Fruit fly (Drosophila melanogaster): ENCODE data around the gene Pus1.

Gene Pus1

dm6 chr3R:20594194-20595144, 2.0 kb upstream of the Pus1 start:
- TF ChIP-seq h (optimal IDR thresholded peaks at IDR 0.05), result no peak
- TF ChIP-seq ttk (optimal IDR thresholded peaks at IDR 0.05), result no peak
- no peak for TF ChIP-seq Sin3A (optimal IDR thresholded peaks at IDR 0.05)
- TF ChIP-seq Myc (optimal IDR thresholded peaks at IDR 0.05), result no peak
- no peak for TF ChIP-seq psq (optimal IDR thresholded peaks at IDR 0.05)

- TF ChIP-seq Myc (optimal IDR thresholded peaks at IDR 0.05) (no peak), psq (optimal IDR thresholded peaks at IDR 0.05) (no peak), insv (optimal IDR thresholded peaks at IDR 0.05) (no peak)
Observed at dm6 chr3R:20593463-20593838, 980 bp upstream of the Pus1 start.

- TF ChIP-seq h (optimal IDR thresholded peaks at IDR 0.05) (no peak), Myc (optimal IDR thresholded peaks at IDR 0.05) (no peak), insv (optimal IDR thresholded peaks at IDR 0.05) (no peak), Sin3A (optimal IDR thresholded peaks at IDR 0.05) (no peak)
Observed at dm6 chr3R:20588480-20588785, 4.0 kb downstream of the Pus1 start, which contains the start of gene Srp72. Gene Srp72, plus strand, starts transcription at chr3R:20588711.

- no peak for TF ChIP-seq ttk (optimal IDR thresholded peaks at IDR 0.05)
- TF ChIP-seq h (optimal IDR thresholded peaks at IDR 0.05), result no peak
- TF ChIP-seq psq (optimal IDR thresholded peaks at IDR 0.05), result no peak
- TF ChIP-seq Sin3A (optimal IDR thresholded peaks at IDR 0.05), result no peak
- TF ChIP-seq Myc (optimal IDR thresholded peaks at IDR 0.05), result no peak
- TF ChIP-seq insv (optimal IDR thresholded peaks at IDR 0.05), result no peak
Observed at dm6 chr3R:20587630-20588479, 4.6 kb downstream of the Pus1 start, which contains the start of gene Septin2. Gene Septin2, minus strand, starts transcription at chr3R:20588356.

dm6 chr3R:20586409-20586808, 6.1 kb downstream of the Pus1 start:
- no peak for TF ChIP-seq h (optimal IDR thresholded peaks at IDR 0.05)
- TF ChIP-seq insv (optimal IDR thresholded peaks at IDR 0.05), result no peak
- no peak for TF ChIP-seq Sin3A (optimal IDR thresholded peaks at IDR 0.05)
- no peak for TF ChIP-seq Myc (optimal IDR thresholded peaks at IDR 0.05)
- TF ChIP-seq ttk (optimal IDR thresholded peaks at IDR 0.05), result no peak
- TF ChIP-seq psq (optimal IDR thresholded peaks at IDR 0.05), result no peak

DNA sequence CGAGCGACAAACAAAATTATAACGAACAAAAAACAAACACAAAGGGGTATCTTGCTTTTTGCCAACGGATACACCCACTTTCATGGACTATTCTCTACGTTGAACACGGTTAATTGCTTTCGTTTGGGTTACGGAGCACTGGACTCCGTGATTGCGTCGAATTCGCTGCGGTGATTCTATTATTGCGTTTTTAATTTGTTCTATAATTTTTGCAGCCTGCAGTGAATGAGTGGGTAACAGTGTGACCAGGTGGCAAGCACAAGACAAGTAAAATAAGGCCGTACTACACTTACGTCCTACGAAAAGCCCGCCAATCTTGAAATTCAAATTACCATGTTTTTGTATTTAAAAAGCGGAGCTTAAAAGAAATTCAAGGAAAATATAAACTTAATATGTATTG, 6.9 kb downstream of the Pus1 start, which contains the start of gene CG16953:
TSS of gene CG16953 (minus strand) at position 268 of the 400 bp plus-strand sequence.
- no peak for TF ChIP-seq Myc (optimal IDR thresholded peaks at IDR 0.05)
- TF ChIP-seq psq (optimal IDR thresholded peaks at IDR 0.05), result no peak
- no peak for TF ChIP-seq Sin3A (optimal IDR thresholded peaks at IDR 0.05)
- no peak for TF ChIP-seq ttk (optimal IDR thresholded peaks at IDR 0.05)
- no peak for TF ChIP-seq h (optimal IDR thresholded peaks at IDR 0.05)
- TF ChIP-seq insv (optimal IDR thresholded peaks at IDR 0.05), result no peak

- no peak for TF ChIP-seq Myc (optimal IDR thresholded peaks at IDR 0.05)
- no peak for TF ChIP-seq ttk (optimal IDR thresholded peaks at IDR 0.05)
- no peak for TF ChIP-seq psq (optimal IDR thresholded peaks at IDR 0.05)
- TF ChIP-seq h (optimal IDR thresholded peaks at IDR 0.05), result no peak
- no peak for TF ChIP-seq insv (optimal IDR thresholded peaks at IDR 0.05)
- TF ChIP-seq Sin3A (optimal IDR thresholded peaks at IDR 0.05), result no peak
Observed at dm6 chr3R:20581376-20581775, 11.1 kb downstream of the Pus1 start, which contains the start of gene CG34008. Gene CG34008, minus strand, starts transcription at chr3R:20581522.

- TF ChIP-seq psq (optimal IDR thresholded peaks at IDR 0.05), result no peak
- no peak for TF ChIP-seq ttk (optimal IDR thresholded peaks at IDR 0.05)
- TF ChIP-seq Myc (optimal IDR thresholded peaks at IDR 0.05), result no peak
- no peak for TF ChIP-seq h (optimal IDR thresholded peaks at IDR 0.05)
- no peak for TF ChIP-seq insv (optimal IDR thresholded peaks at IDR 0.05)
- no peak for TF ChIP-seq Sin3A (optimal IDR thresholded peaks at IDR 0.05)
Observed at dm6 chr3R:20579816-20580215, 12.7 kb downstream of the Pus1 start, which contains the start of the genes EloB and Srp14. Gene EloB, minus strand, starts transcription at chr3R:20579850. Gene Srp14, plus strand, starts transcription at chr3R:20580115.

DNA sequence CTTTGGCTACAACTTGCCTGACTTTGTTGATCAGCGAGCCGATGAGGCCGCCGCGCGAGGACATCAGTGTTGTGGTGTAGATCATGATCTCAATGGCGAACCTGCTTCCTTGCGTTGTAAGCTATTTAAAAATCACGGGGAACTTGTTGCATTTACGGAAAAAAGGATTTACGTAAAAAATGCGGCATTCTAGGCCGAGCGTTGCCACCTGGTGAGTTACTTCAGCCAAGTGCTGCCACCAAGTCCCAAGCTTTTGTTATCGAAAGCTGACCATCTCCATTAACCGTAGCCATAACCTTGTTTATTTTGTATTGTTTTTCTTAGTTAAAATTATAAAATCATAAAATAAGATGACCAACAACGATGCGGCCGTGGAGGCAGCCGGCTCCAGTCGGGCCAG, 15.7 kb downstream of the Pus1 start, which contains the start of the genes TFAM and CG5412:
TSS of gene TFAM (minus strand) at position 222 of the 400 bp plus-strand sequence.
TSS of gene CG5412 (plus strand) at position 265 of the 400 bp plus-strand sequence.
- TF ChIP-seq h (optimal IDR thresholded peaks at IDR 0.05) (no peak), insv (optimal IDR thresholded peaks at IDR 0.05) (no peak), Sin3A (optimal IDR thresholded peaks at IDR 0.05) (no peak), ttk (optimal IDR thresholded peaks at IDR 0.05) (no peak), Myc (optimal IDR thresholded peaks at IDR 0.05) (no peak), psq (optimal IDR thresholded peaks at IDR 0.05) (no peak)

dm6 chr3R:20574535-20574980, 17.9 kb downstream of the Pus1 start:
- no peak for TF ChIP-seq Myc (optimal IDR thresholded peaks at IDR 0.05)
- no peak for TF ChIP-seq insv (optimal IDR thresholded peaks at IDR 0.05)
- TF ChIP-seq psq (optimal IDR thresholded peaks at IDR 0.05), result no peak
- no peak for TF ChIP-seq h (optimal IDR thresholded peaks at IDR 0.05)
- no peak for TF ChIP-seq ttk (optimal IDR thresholded peaks at IDR 0.05)
- TF ChIP-seq Sin3A (optimal IDR thresholded peaks at IDR 0.05), result no peak

DNA sequence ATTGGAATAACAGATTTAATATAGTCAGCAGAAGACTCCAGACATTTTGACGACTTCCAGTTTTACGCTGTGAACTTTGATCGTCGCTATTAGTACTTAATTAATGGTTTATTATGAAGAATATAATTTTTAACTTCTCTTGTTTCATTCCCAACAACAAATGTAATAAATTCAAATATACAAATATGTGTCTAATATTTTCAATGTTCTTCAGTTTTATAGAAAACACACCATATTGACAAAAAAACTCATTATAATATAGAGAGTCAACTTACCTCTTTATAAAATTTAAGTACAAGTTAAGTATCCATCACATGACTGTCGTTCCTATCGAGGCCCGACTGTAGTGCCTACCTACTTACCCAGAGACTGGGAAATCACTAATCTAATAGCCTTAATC, 19.1 kb downstream of the Pus1 start:
- TF ChIP-seq insv (optimal IDR thresholded peaks at IDR 0.05) (no peak), ttk (optimal IDR thresholded peaks at IDR 0.05) (no peak), psq (optimal IDR thresholded peaks at IDR 0.05) (no peak), Myc (optimal IDR thresholded peaks at IDR 0.05) (no peak)
